Fruit fly (Drosophila melanogaster) whole organism, adult: ENCODE data around the gene CG13010.

Experiments
- CG1620 ChIP-seq: fragments of 200-800 bp; sonication (Bioruptor generic); optimal IDR thresholded peaks from 2 replicates; lab custom pipeline; 2016; ENCODE audit warnings: missing biosample characterization, missing genetic modification characterization
- CG5204 ChIP-seq: fragments of 200-800 bp; sonication (Bioruptor generic); optimal IDR thresholded peaks from 2 replicates; lab custom pipeline; 2016; ENCODE audit warnings: missing biosample characterization, missing genetic modification characterization
- Clk ChIP-seq: fragments of 200-800 bp; sonication (Bioruptor generic); optimal IDR thresholded peaks from 2 replicates; lab custom pipeline; 2017; ENCODE audit warnings: missing biosample characterization, missing genetic modification characterization
- Crg-1 ChIP-seq: fragments of 200-800 bp; sonication (Bioruptor generic); optimal IDR thresholded peaks from 2 replicates; lab custom pipeline; 2016; ENCODE audit warnings: missing biosample characterization, missing genetic modification characterization
- Hr96 ChIP-seq: fragments of 200-800 bp; sonication (Bioruptor generic); optimal IDR thresholded peaks from 2 replicates; lab custom pipeline; 2016; ENCODE audit warnings: missing biosample characterization, missing genetic modification characterization
- Mnt ChIP-seq: fragments of 200-800 bp; sonication (Bioruptor generic); optimal IDR thresholded peaks from 2 replicates; lab custom pipeline; 2016; ENCODE audit warnings: missing biosample characterization, mild to moderate bottlenecking, missing genetic modification characterization
- cic ChIP-seq: fragments of 200-800 bp; sonication (Bioruptor generic); optimal IDR thresholded peaks from 2 replicates; lab custom pipeline; 2017; ENCODE audit warnings: missing biosample characterization, mild to moderate bottlenecking, missing genetic modification characterization, moderate library complexity
- kay ChIP-seq: fragments of 200-800 bp; sonication (Bioruptor generic); peaks from one replicate; lab custom pipeline; 2016; ENCODE audit warnings: missing biosample characterization, missing genetic modification characterization, borderline replicate concordance
- ovo ChIP-seq: fragments of 200-800 bp; sonication (Bioruptor generic); optimal IDR thresholded peaks from 2 replicates; lab custom pipeline; 2016; ENCODE audit warnings: missing biosample characterization, missing genetic modification characterization
- tj ChIP-seq: fragments of 200-800 bp; sonication (Bioruptor generic); optimal IDR thresholded peaks from 3 replicates; lab custom pipeline; 2017; ENCODE audit warnings: missing biosample characterization, mild to moderate bottlenecking, missing genetic modification characterization, moderate library complexity
- toe ChIP-seq: fragments of 200-800 bp; sonication (Bioruptor generic); optimal IDR thresholded peaks from 2 replicates; lab custom pipeline; 2016; ENCODE audit warnings: missing biosample characterization, missing genetic modification characterization

dm6 chrX:16674538-16674937, 4.2 kb downstream of the CG13010 start:
- TF ChIP-seq Hr96 (GFP tag; lab: Kevin White, UChicago) (no peak), kay (no peak), Mnt (no peak), Clk (GFP tag; lab: Kevin White, UChicago) (no peak), toe (GFP tag; lab: Kevin White, UChicago) (no peak), tj (GFP tag; lab: Kevin White, UChicago) (no peak), cic (GFP tag; lab: Kevin White, UChicago) (no peak), CG5204 (GFP tag; lab: Kevin White, UChicago) (no peak), CG1620 (GFP tag; lab: Kevin White, UChicago) (no peak), Crg-1 (GFP tag; lab: Kevin White, UChicago) (no peak), ovo (GFP tag; lab: Kevin White, UChicago) (no peak)
